Fruit fly (Drosophila melanogaster): ENCODE results near the gene CG10097.
A peak's percentile ranks its signal among the peaks of the same experiment; 100 is the strongest.

CG10097 gene

DNA sequence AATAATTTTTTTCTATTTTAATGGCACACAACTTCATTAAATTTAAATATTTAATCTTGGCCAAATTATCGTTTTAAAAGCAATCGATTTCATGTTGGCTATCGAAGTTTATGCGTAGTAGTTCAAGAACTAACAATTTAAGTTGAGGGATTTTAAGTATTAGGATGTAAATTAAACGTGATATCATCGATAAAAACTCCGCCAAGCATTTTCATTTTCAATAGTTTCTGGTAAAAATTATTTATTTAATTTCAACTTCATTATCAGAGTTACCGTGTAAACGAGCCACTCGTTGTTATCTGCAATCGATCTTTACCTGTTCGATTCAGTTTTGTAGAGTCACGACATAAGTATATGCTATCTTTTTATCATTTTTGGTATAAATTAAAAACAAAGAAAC lies 7.2 kb upstream of the CG10097 start (continued):
- TF ChIP-seq CG3995 (GFP tag; optimal IDR thresholded peaks at IDR 0.05) (peak; percentile 89), CG31388 (GFP tag; optimal IDR thresholded peaks at IDR 0.05) (peak; percentile 97), ac (GFP tag; optimal IDR thresholded peaks at IDR 0.05) (peak; percentile 95), Myb (GFP tag; optimal IDR thresholded peaks at IDR 0.05) (peak; percentile 70), btn (GFP tag; optimal IDR thresholded peaks at IDR 0.05) (peak; percentile 98), CG12769 (tag; optimal IDR thresholded peaks at IDR 0.05) (peak; percentile 98), CG18619 (GFP tag; optimal IDR thresholded peaks at IDR 0.05) (peak; percentile 94), CG15479 (GFP tag; optimal IDR thresholded peaks at IDR 0.05) (peak; percentile 71), CG14441 (GFP tag; IDR thresholded peaks at IDR 0.05) (peak; percentile 95), Dref (GFP tag; IDR thresholded peaks at IDR 0.05) (peak; percentile 52), HLH3B (GFP tag; IDR thresholded peaks at IDR 0.05) (peak; percentile 97), Hr78 (GFP tag; optimal IDR thresholded peaks at IDR 0.05) (peak in 1 of 2 experiments; percentile 89), CG7963 (GFP tag; IDR thresholded peaks at IDR 0.05; ENCODE audit: partially characterized antibody) (no peak), CG18262 (tag; optimal IDR thresholded peaks at IDR 0.05) (peak; percentile 99), CG31365 (tag; optimal IDR thresholded peaks at IDR 0.05) (peak; percentile 90), Doc3 (GFP tag; IDR thresholded peaks at IDR 0.05; ENCODE audit: partially characterized antibody) (0 out of 3 replicates have a peak, but pooled peaks have one; percentile 44), E2f1 (GFP tag; IDR thresholded peaks at IDR 0.05) (peak; percentile 95), CG5245 (GFP tag; optimal IDR thresholded peaks at IDR 0.05) (peak; percentile 94), corto (GFP tag; optimal IDR thresholded peaks at IDR 0.05) (peak; percentile 82), CG11695 (GFP tag; IDR thresholded peaks at IDR 0.05) (peak; percentile 97), CG14965 (GFP tag; optimal IDR thresholded peaks at IDR 0.05; ENCODE audit: borderline replicate concordance) (peak; percentile 89), Mrtf (GFP tag; IDR thresholded peaks at IDR 0.05) (peak; percentile 94), ttk (GFP tag; IDR thresholded peaks at IDR 0.05) (peak; percentile 93), fd96Cb (tag; optimal IDR thresholded peaks at IDR 0.05) (peak; percentile 99), Scr (GFP tag; IDR thresholded peaks at IDR 0.05; ENCODE audit: partially characterized antibody) (peak; percentile 51), Gug (GFP tag; IDR thresholded peaks at IDR 0.05) (peak; percentile 64; the same call in 2 of the 4 replicates), Fer3 (tag; optimal IDR thresholded peaks at IDR 0.05) (peak; percentile 99), Lim3 (GFP tag; IDR thresholded peaks at IDR 0.05) (peak; percentile 88), sc (optimal IDR thresholded peaks at IDR 0.05) (no peak), sc (GFP tag; optimal IDR thresholded peaks at IDR 0.05) (peak; percentile 94), CoRest (tag; optimal IDR thresholded peaks at IDR 0.05) (peak; percentile 99), run (tag; optimal IDR thresholded peaks at IDR 0.05) (peak; percentile 95), Jarid2 (GFP tag; optimal IDR thresholded peaks at IDR 0.05) (peak; percentile 79), CG13624 (GFP tag; optimal IDR thresholded peaks at IDR 0.05) (peak; percentile 96), Kr (GFP tag; optimal IDR thresholded peaks at IDR 0.05) (peak; percentile 36), Dll (GFP tag; IDR thresholded peaks at IDR 0.05; ENCODE audit: partially characterized antibody) (peak; percentile 72), CG3163 (GFP tag; optimal IDR thresholded peaks at IDR 0.05) (peak; percentile 75), unpg (GFP tag; optimal IDR thresholded peaks at IDR 0.05) (peak; percentile 99), schlank (tag; optimal IDR thresholded peaks at IDR 0.05) (peak; percentile 94), hb (GFP tag; IDR thresholded peaks at IDR 0.05; ENCODE audit: partially characterized antibody) (no peak), wek (GFP tag; optimal IDR thresholded peaks at IDR 0.05) (peak; percentile 92), CG32772 (GFP tag; IDR thresholded peaks at IDR 0.05) (peak; percentile 88), CG15073 (GFP tag; optimal IDR thresholded peaks at IDR 0.05) (peak; percentile 76), CG17361 (GFP tag; IDR thresholded peaks at IDR 0.05) (peak; percentile 98), CG15601 (tag; optimal IDR thresholded peaks at IDR 0.05) (peak; percentile 98), gcm (GFP tag; optimal IDR thresholded peaks at IDR 0.05) (peak; percentile 98), exex (tag; optimal IDR thresholded peaks at IDR 0.05) (peak; percentile 92), CG12942 (GFP tag; optimal IDR thresholded peaks at IDR 0.05) (peak; percentile 92), CG6813 (GFP tag; optimal IDR thresholded peaks at IDR 0.05) (peak; percentile 99), CG8924 (tag; optimal IDR thresholded peaks at IDR 0.05) (peak; percentile 99)
